Fruit fly (Drosophila melanogaster) S2 (cell line): ENCODE results near the gene 5-HT2A.
A peak's percentile ranks its signal among the peaks of the same experiment; 100 is the strongest.

Experiments
- CG8478 ChIP-seq: fragments of >200 bp; optimal IDR thresholded peaks from 2 replicates; lab custom pipeline; 2018
- CTCF ChIP-seq, 2 experiments: fragments of >200 bp; optimal IDR thresholded peaks; 2 replicates each; lab custom pipeline; 2018

- TF ChIP-seq CTCF (optimal IDR thresholded peaks at IDR 0.05; lab: Kevin White, UChicago) (peak; percentile 59 to 76), CG8478 (lab: Kevin White, UChicago) (no peak)
These were observed 20.0 kb downstream of the 5-HT2A start for dm6 chr3R:4632639-4633038.
